Worm (Caenorhabditis elegans) whole organism, L4/young adult: ENCODE measurements around the gene B0507.6.

Experiments
- W03F9.2 ChIP-seq: fragments of 150-350 bp; optimal IDR thresholded peaks from 2 replicates; lab custom pipeline; 2014; ENCODE audit warnings: missing biosample characterization, missing genetic modification characterization
- dao-5 ChIP-seq: sonication (generic microtip); optimal IDR thresholded peaks from 2 replicates; lab custom pipeline; 2016; ENCODE audit warnings: missing genotype, missing genetic modification characterization, moderate library complexity, missing compliant biosample characterization
- him-1 ChIP-seq: sonication (generic microtip); optimal IDR thresholded peaks from 2 replicates; lab custom pipeline; 2016; ENCODE audit warnings: missing genotype, missing genetic modification reagents, missing genetic modification characterization, missing compliant biosample characterization

ce11 chrV:8789345-8789744 is 43.4 kb downstream of the B0507.6 start:
- TF ChIP-seq him-1 (tag; lab: Kevin White, UChicago), result no peak
- TF ChIP-seq dao-5 (tag; lab: Kevin White, UChicago), result no peak
- TF ChIP-seq W03F9.2, result no peak
